Fruit fly (Drosophila melanogaster) whole organism: ENCODE data around the gene Hsc70-3.

Experiments
- CG8478 ChIP-seq: fragments of >200 bp; optimal IDR thresholded peaks from 2 replicates; lab custom pipeline; 2018; ENCODE audit warnings: inconsistent platforms
- Dll ChIP-seq: fragments of >200 bp; optimal IDR thresholded peaks from 2 replicates; lab custom pipeline; 2017
- EcR ChIP-seq, 2 experiments: fragments of >200 bp; optimal IDR thresholded peaks; 2 replicates each; lab custom pipeline; 2017; ENCODE audit warnings: missing biosample characterization in 2 of 2, missing genetic modification characterization in 2 of 2, missing genetic modification reagents in 2 of 2
- pan ChIP-seq: fragments of >200 bp; optimal IDR thresholded peaks from 2 replicates; lab custom pipeline; 2017
- psq ChIP-seq: fragments of >200 bp; optimal IDR thresholded peaks from 2 replicates; lab custom pipeline; 2017
- usp ChIP-seq: fragments of >200 bp; optimal IDR thresholded peaks from 2 replicates; lab custom pipeline; 2017; ENCODE audit warnings: missing biosample characterization, missing genetic modification characterization, mixed read lengths

Hsc70-3 gene

DNA sequence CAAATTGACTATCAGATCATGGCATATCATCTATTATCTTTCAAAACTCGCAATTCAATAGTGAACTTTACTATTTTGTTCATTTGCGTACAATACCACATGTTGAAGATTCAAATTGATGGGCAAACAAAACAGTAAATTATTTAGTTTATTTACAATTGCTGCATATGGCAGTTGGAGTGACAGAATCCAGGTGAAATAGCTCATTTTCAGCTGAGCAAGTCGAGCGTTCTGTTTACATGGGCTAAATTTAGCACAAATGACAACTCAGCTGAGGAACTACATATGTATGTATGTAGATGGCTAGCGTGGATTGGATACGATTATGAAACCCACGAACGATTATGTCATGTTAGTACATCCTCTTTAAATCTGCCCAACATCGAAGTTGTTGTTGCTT lies 5.9 kb upstream of the Hsc70-3 start:
- TF ChIP-seq Dll (lab: Kevin White, UChicago): no peak
- no peak for TF ChIP-seq EcR (GFP tag; optimal IDR thresholded peaks at IDR 0.05; lab: Kevin White, UChicago)
- TF ChIP-seq usp (GFP tag; lab: Kevin White, UChicago): no peak
- no peak for TF ChIP-seq psq (lab: Kevin White, UChicago)
- TF ChIP-seq pan (lab: Kevin White, UChicago): no peak
- no peak for TF ChIP-seq CG8478

DNA sequence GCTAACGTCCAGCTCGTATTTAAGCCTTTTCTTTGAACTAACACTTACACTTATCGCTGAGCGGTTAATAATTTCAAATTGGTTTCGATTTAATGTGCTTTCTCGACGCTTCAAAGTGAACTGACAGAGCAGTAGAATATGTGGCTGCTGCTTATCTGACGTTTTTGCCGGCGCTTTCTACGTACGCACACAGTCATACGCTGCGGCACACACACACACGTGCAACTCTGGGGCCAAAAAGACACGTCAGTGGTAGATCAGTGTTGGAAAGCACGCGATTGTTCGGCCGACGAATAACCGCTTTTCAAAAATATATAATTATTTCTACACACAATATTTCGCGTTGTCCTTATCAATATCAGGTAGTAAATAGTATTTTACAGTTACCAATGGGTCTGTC lies 721 bp downstream of the Hsc70-3 start:
- no peak for TF ChIP-seq EcR (GFP tag; optimal IDR thresholded peaks at IDR 0.05; lab: Kevin White, UChicago)
- no peak for TF ChIP-seq psq (lab: Kevin White, UChicago)

DNA sequence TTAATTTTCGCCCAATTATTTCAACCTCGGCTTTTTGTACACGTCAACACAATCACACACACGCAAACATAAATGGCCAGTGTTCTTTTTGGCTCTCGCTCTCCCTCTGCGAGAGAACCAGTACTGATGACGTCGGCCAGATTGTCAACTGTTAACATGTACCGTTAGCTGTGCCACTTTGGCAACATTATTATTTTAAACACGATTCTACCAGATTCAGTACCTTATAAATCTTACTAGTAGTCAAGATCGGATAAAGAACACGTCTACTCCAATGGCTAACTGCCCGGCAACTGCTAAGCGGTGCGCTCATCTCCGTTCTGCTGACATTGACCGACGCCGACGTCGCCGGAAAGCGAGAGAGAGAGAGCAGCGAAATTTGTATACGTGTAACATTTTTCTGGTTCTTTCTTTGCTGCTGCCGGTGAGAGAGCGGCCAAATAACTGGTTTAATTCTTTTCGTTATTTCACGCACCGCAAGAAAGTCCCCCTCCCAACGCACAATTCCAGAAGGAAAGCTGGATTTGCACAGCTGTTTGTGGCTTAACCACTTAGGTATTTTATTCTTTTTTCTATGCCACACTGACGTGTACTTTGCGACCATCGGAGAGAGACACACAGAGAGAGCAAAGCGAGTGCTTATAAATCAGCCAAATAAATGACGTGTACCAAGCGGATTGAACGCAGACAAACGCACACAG lies 1.7 kb downstream of the Hsc70-3 start:
- no peak for TF ChIP-seq Dll (lab: Kevin White, UChicago)
- no peak for TF ChIP-seq usp (GFP tag; lab: Kevin White, UChicago)
- no peak for TF ChIP-seq pan (lab: Kevin White, UChicago)
- TF ChIP-seq psq (lab: Kevin White, UChicago): no peak
- no peak for TF ChIP-seq EcR (GFP tag; optimal IDR thresholded peaks at IDR 0.05; lab: Kevin White, UChicago)
- no peak for TF ChIP-seq CG8478

DNA sequence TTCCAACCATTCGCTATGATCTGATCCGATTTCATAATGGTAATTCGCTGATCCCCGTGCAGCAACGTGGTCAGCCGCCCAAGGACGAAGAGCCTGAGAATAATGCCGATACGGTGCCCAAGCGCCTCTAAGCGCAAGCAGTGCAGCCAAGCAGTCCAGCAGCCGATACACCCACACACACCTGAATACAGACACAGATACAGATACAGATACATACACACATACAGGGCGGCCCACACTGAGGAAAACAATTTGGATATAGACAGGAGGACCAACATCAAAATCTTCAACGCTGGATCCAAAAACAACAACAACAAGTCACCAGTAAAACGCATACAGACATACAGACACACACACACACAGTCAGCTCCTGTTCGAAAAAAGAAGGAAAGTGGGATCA lies 7.0 kb downstream of the Hsc70-3 start:
- TF ChIP-seq Dll (lab: Kevin White, UChicago) (no peak), CG8478 (no peak), pan (lab: Kevin White, UChicago) (no peak), EcR (GFP tag; optimal IDR thresholded peaks at IDR 0.05; lab: Kevin White, UChicago) (no peak), psq (lab: Kevin White, UChicago) (no peak)

DNA sequence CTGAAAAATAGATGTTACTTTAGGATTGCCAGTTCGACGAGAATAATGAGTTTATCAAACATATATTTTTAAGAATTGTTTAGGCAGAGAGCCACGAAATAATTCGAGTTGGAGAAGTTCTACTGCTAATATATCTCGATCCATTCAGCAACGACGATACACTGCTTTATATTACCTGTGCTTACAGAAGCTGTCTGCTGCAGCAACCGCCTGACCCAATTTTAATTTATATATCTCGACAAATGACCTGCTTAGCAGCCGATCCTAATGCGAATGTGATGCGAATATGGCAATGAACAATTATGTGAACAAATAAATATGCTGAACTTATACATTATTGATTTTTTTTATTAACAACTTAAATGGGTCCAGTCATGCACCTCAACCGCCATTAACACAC lies 8.4 kb downstream of the Hsc70-3 start:
- TF ChIP-seq Dll (lab: Kevin White, UChicago) (no peak), usp (GFP tag; lab: Kevin White, UChicago) (no peak), CG8478 (no peak), EcR (GFP tag; optimal IDR thresholded peaks at IDR 0.05; lab: Kevin White, UChicago) (no peak)

DNA sequence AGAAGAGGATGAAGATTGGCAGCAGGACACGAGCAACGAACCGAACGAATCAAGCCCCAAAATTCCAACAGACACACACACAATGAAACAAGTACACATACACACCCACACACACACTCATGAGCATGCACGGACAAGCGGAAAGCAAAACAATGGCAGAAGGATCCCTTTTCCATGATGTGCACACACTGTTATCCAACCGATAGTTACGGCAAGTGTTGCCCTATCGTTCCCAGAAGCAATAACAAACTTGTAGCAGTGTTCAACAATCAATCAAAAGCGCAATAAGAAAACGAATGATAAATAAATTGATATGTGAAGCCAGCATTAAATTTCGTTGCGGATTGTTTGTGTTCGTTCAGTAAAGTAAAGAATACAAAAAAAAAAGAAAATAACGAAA lies 10.0 kb downstream of the Hsc70-3 start:
- TF ChIP-seq Dll (lab: Kevin White, UChicago) (no peak), psq (lab: Kevin White, UChicago) (no peak), usp (GFP tag; lab: Kevin White, UChicago) (no peak)

dm6 chrX:11793434-11793833 lies 13.5 kb downstream of the Hsc70-3 start:
- no peak for TF ChIP-seq pan (lab: Kevin White, UChicago)
- no peak for TF ChIP-seq psq (lab: Kevin White, UChicago)
- no peak for TF ChIP-seq CG8478
- no peak for TF ChIP-seq usp (GFP tag; lab: Kevin White, UChicago)
- no peak for TF ChIP-seq Dll (lab: Kevin White, UChicago)
- no peak for TF ChIP-seq EcR (GFP tag; optimal IDR thresholded peaks at IDR 0.05; lab: Kevin White, UChicago)

DNA sequence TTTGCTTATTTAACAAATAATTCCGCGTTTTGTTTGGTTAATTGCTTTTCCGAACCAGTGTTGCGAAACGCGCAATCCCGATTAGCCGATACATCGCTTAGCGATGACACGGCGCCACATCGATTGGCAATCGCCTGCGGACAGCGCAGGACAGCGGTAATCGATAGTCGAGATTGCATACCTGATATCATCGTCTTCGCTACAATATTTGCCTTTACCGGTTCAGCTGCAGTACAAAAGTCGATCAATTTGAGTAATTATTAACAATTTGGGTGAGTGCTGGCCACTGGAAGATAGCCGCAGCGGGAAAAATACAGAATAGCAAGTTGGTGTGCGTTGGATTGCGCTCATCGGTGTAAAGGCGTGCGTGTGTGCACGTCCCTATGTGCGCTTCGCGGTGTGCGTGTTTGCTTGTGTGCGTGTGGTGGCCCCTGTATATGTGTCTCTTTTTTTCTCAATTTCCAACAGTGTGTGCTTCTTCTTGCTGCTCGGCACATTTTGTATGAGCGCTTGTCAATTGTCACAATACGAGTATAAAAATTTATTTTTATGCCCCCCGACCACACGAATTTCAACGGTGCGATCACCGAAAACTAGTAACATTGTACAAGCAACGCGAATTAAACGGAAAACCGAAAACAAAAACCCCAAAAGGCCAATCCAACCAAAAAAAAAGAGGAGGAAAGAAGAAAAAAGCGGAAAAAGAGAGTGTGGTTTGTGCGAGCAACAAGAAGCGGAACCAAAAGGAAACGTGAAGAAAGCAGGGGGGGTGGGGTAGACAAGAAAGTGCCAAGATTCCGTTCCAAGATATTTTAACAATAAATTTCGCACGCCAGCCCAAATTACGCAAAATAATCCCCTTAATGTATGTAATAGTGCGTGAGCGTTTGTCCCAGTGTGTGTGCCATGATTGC lies 14.2 kb downstream of the Hsc70-3 start, which contains the start of gene CkIIbeta:
Gene CkIIbeta (plus strand): TSS at position 119 of the 914 bp plus-strand sequence.
- TF ChIP-seq usp (GFP tag; lab: Kevin White, UChicago) (no peak), Dll (lab: Kevin White, UChicago) (no peak), EcR (GFP tag; optimal IDR thresholded peaks at IDR 0.05; lab: Kevin White, UChicago) (no peak), pan (lab: Kevin White, UChicago) (no peak), CG8478 (no peak), psq (lab: Kevin White, UChicago) (no peak)

DNA sequence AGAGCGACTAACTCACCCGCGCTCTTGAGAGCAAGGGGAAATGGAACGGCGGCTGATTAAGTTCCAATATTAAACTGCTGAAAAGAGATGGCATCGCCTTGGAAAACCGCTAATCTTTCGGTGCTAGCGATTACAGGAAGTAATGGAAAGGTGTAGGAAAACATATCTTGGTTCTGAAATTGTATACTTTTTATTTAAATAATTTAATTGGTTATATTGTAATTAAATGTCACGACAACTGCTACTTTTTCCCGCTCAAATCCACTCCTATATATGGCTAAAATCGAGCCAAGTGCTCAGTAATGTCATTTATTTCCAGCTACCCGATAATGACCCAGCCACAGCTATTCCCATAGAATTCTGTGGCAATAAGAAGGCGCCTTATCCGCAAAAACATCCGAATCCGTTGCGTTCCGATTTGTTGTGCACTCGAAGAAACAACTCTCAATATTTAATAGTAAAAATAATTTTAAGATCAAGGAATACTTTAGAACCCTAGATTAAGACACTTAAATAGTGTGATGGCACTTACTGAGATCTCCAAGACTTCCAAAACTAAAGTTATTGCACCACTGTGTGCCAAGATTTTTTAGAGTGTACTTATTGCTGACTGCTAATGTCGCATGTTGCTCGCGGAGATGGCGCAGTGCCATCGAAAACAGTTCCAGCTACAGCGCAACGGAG lies 18.6 kb downstream of the Hsc70-3 start:
- no peak for TF ChIP-seq EcR (GFP tag; optimal IDR thresholded peaks at IDR 0.05; lab: Kevin White, UChicago)

- TF ChIP-seq CG8478: no peak
- no peak for TF ChIP-seq usp (GFP tag; lab: Kevin White, UChicago)
- no peak for TF ChIP-seq EcR (GFP tag; optimal IDR thresholded peaks at IDR 0.05; lab: Kevin White, UChicago)
- TF ChIP-seq Dll (lab: Kevin White, UChicago): no peak
- no peak for TF ChIP-seq pan (lab: Kevin White, UChicago)
- TF ChIP-seq psq (lab: Kevin White, UChicago): no peak
Measured at dm6 chrX:11787081-11787480, 19.8 kb downstream of the Hsc70-3 start, which contains the start of gene Karl. TSS of gene Karl (plus strand) at chrX:11787381.

DNA sequence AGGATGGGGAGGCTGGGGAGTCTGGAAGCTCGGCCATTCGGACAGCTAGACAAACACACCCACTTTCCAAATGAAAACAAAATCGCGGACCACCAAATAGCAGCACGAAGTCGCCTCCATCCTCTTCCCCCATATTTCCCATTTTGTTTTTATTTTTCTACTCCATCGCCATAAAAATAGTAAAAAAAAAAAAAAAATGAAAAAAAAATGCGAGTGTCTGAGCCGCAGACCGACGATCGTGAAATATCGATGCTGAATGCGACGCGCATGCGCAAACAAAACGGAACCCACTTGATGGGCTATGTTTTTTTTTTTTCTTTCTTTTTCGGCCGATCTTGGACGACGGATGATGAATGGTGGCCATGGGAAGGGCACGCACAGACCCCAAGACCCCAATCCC lies 21.9 kb downstream of the Hsc70-3 start:
- TF ChIP-seq CG8478: no peak

DNA sequence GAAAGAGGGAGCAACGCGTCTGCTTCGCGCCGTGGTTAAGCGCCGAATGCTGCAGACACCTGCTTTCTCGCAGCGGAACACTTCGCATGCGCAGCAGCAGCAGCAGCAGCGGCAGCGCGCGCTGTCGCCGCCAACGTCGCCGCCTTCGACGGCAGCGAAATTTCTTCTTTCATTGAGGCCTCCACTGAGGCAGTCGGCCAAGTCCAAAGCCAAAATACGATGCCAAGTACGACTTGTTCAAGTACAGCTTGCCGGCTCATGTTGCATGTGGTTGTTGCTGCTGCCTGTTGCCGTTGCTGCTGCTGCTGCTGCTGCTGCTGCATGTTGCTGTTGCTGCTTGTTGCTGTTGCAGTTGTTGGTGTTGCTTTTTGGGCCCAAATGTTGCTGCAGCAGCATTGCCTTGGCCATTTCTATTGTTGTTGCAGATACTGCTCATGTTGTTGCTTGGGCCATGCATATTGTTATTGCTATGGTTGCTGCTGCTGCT lies 28.1 kb downstream of the Hsc70-3 start, which contains the start of gene dy:
Gene dy (minus strand): TSS at position 51 of the 487 bp plus-strand sequence.
- TF ChIP-seq psq (lab: Kevin White, UChicago): no peak
- no peak for TF ChIP-seq CG8478
- no peak for TF ChIP-seq EcR (GFP tag; optimal IDR thresholded peaks at IDR 0.05; lab: Kevin White, UChicago)
- no peak for TF ChIP-seq Dll (lab: Kevin White, UChicago)
- no peak for TF ChIP-seq pan (lab: Kevin White, UChicago)
- no peak for TF ChIP-seq usp (GFP tag; lab: Kevin White, UChicago)
